Fruit fly (Drosophila melanogaster) ovary, adult (tissue): ENCODE measurements around the gene mib1.
A peak's percentile ranks its signal among the peaks of the same experiment; 100 is the strongest.

Source experiments
- CG17801 ChIP-seq: fragments of 200-800 bp; optimal IDR thresholded peaks from 2 replicates; lab custom pipeline; 2019; ENCODE audit warnings: missing biosample characterization, mild to moderate bottlenecking, missing genetic modification characterization, moderate library complexity; ENCODE audit not compliant: partially characterized antibody

Gene mib1

dm6 chr3L:16011319-16012210 is at the start of gene mib1:
Gene mib1 (minus strand): TSS chr3L:16011812.
- peak; percentile 21 for TF ChIP-seq CG17801

dm6 chr3L:16060806-16061600 is 49.4 kb upstream of the mib1 start:
- no peak for TF ChIP-seq CG17801

dm6 chr3L:16056101-16056891 is 44.7 kb upstream of the mib1 start:
- TF ChIP-seq CG17801: no peak

dm6 chr3L:16054095-16054494 is 42.5 kb upstream of the mib1 start:
- TF ChIP-seq CG17801: no peak

dm6 chr3L:16053026-16053556 is 41.5 kb upstream of the mib1 start:
- TF ChIP-seq CG17801: no peak

dm6 chr3L:16052145-16053025 is 40.8 kb upstream of the mib1 start:
- TF ChIP-seq CG17801: no peak

dm6 chr3L:16051719-16052122 is 40.1 kb upstream of the mib1 start, which contains the start of gene Mbs:
Gene Mbs (plus strand): TSS chr3L:16051959.
- TF ChIP-seq CG17801: peak; percentile 7

- no peak for TF ChIP-seq CG17801
Measured at dm6 chr3L:16050887-16051258, 39.3 kb upstream of the mib1 start, which contains the start of gene Diap1. Gene Diap1 (minus strand): TSS chr3L:16051034.

dm6 chr3L:16049955-16050886 is 38.6 kb upstream of the mib1 start:
- TF ChIP-seq CG17801: peak; percentile 73

dm6 chr3L:16048722-16049459 is 37.3 kb upstream of the mib1 start:
- no peak for TF ChIP-seq CG17801

dm6 chr3L:16048086-16048485 is 36.5 kb upstream of the mib1 start:
- TF ChIP-seq CG17801: no peak

dm6 chr3L:16047105-16047504 is 35.5 kb upstream of the mib1 start:
- no peak for TF ChIP-seq CG17801

- TF ChIP-seq CG17801: peak; percentile 61
Measured at dm6 chr3L:16046387-16047066, 34.9 kb upstream of the mib1 start.
